Worm (Caenorhabditis elegans) whole organism, L4 larva: ENCODE results near the gene M05D6.1.
A peak's percentile ranks its signal among the peaks of the same experiment; 100 is the strongest.

Experiments used
- F10B5.3 ChIP-seq: sonication (generic microtip); optimal IDR thresholded peaks from 2 replicates; lab custom pipeline; 2016; ENCODE audit warnings: mild to moderate bottlenecking, missing genetic modification characterization, missing compliant biosample characterization
- F44E2.7 ChIP-seq: fragments of 200-800 bp; sonication (Bioruptor generic); IDR thresholded peaks from 2 replicates; pipeline ENCODE4 v2.1.2; 2022; ENCODE audit warnings: missing genetic modification characterization, missing compliant biosample characterization
- F49E8.2 ChIP-seq: sonication (generic microtip); optimal IDR thresholded peaks from 2 replicates; lab custom pipeline; 2016; ENCODE audit warnings: missing compliant biosample characterization, mild to moderate bottlenecking, missing genetic modification characterization, borderline replicate concordance
- aha-1 ChIP-seq: fragments of 150-350 bp; peaks from one replicate; lab custom pipeline; 2014; ENCODE audit warnings: missing biosample characterization, missing genetic modification characterization
- daf-19 ChIP-seq: fragments of 200-800 bp; sonication (Bioruptor generic); conservative IDR thresholded peaks from 2 replicates; pipeline ENCODE4 v1.3.6; 2022; ENCODE audit warnings: missing genetic modification characterization, missing compliant biosample characterization
- hif-1 ChIP-seq, 2 experiments: sonication (generic microtip); optimal IDR thresholded peaks; 2 replicates each; lab custom pipeline; 2016 to 2017; ENCODE audit warnings: missing compliant biosample characterization in 2 of 2, missing genetic modification characterization in 2 of 2, missing genetic modification reagents in 2 of 2, missing genotype in 2 of 2, mild to moderate bottlenecking in 1 of 2
- madf-5 ChIP-seq, 2 experiments: fragments of 200-800 bp; sonication (Bioruptor generic); IDR thresholded peaks; 2 replicates each; pipeline ENCODE4 v1.3.6; 2022; ENCODE audit warnings: missing compliant biosample characterization in 2 of 2, missing genetic modification characterization in 2 of 2
- mep-1 ChIP-seq: fragments of 150-350 bp; sonication (generic microtip); optimal IDR thresholded peaks from 3 replicates; lab custom pipeline; 2014; ENCODE audit warnings: missing biosample characterization, missing genetic modification characterization
- mes-2 ChIP-seq: sonication (generic microtip); optimal IDR thresholded peaks from 2 replicates; lab custom pipeline; 2016; ENCODE audit warnings: missing genotype, mild to moderate bottlenecking, missing genetic modification characterization, missing compliant biosample characterization; ENCODE audit not compliant: poor library complexity, severe bottlenecking
- nhr-6 ChIP-seq: fragments of 150-350 bp; optimal IDR thresholded peaks from 2 replicates; lab custom pipeline; 2014; ENCODE audit warnings: missing biosample characterization, missing genetic modification characterization
- snpc-1.2 ChIP-seq: fragments of 200-800 bp; sonication (Bioruptor generic); IDR thresholded peaks from 2 replicates; pipeline ENCODE4 v1.3.6; 2022; ENCODE audit warnings: missing genetic modification reagents, missing genetic modification characterization, missing compliant biosample characterization
- tag-97 ChIP-seq: fragments of 200-800 bp; sonication (Bioruptor generic); IDR thresholded peaks from 2 replicates; pipeline ENCODE4 v1.3.6; 2022; ENCODE audit warnings: missing genetic modification characterization, missing compliant biosample characterization
- unc-39 ChIP-seq: sonication (generic microtip); optimal IDR thresholded peaks from 2 replicates; lab custom pipeline; 2017; ENCODE audit warnings: missing biosample characterization, missing genetic modification characterization

M05D6.1 gene

ce11 chrII:8428947-8429919 lies 46.0 kb downstream of the M05D6.1 start (continued):
- no peak for TF ChIP-seq mep-1
- TF ChIP-seq aha-1 (tag; lab: Kevin White, UChicago) = peak; percentile 76
- no peak for TF ChIP-seq nhr-6 (tag; lab: Kevin White, UChicago)
- TF ChIP-seq F10B5.3 (tag; lab: Kevin White, UChicago) = no peak
- no peak for TF ChIP-seq unc-39 (tag; lab: Kevin White, UChicago)
- TF ChIP-seq F49E8.2 (tag; lab: Kevin White, UChicago) = peak; percentile 52
- no peak for TF ChIP-seq snpc-1.2 (GFP tag; lab: Robert Waterston, UW)

DNA sequence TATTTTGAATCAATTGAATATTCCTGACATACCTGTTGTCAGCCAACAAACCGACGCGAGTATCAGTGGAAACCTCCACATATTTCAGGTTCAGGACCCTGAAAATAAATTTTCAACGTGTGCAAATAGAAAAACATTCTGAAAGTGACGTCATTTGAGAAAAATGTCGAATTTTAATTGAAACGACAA lies 46.6 kb downstream of the M05D6.1 start, which contains the start of gene F14E5.2:
Gene F14E5.2, minus strand, starts transcription at position 101 of the 189 bp plus-strand sequence.
- TF ChIP-seq madf-5 (GFP tag; IDR thresholded peaks at IDR 0.05; lab: Robert Waterston, UW) = no peak
- TF ChIP-seq F44E2.7 (GFP tag; lab: Robert Waterston, UW) = no peak
- TF ChIP-seq daf-19 (GFP tag; lab: Robert Waterston, UW) = no peak
- no peak for TF ChIP-seq hif-1 (tag; optimal IDR thresholded peaks at IDR 0.05; lab: Kevin White, UChicago)
- TF ChIP-seq tag-97 (GFP tag; lab: Robert Waterston, UW) = no peak
- TF ChIP-seq mes-2 = no peak
